Fruit fly (Drosophila melanogaster) whole organism, embryonic: ENCODE data around the gene CG17717.

ENCODE experiments used
- ATbp ChIP-seq: fragments of 200-800 bp; sonication (Bioruptor generic); optimal IDR thresholded peaks from 2 replicates; lab custom pipeline; 2017; ENCODE audit warnings: missing biosample characterization, mild to moderate bottlenecking, missing genetic modification characterization, missing genetic modification reagents
- Abd-B ChIP-seq: fragments of 200-800 bp; sonication (Bioruptor generic); optimal IDR thresholded peaks from 2 replicates; lab custom pipeline; 2018; ENCODE audit warnings: missing biosample characterization, mild to moderate bottlenecking, missing genetic modification characterization, moderate library complexity
- Asciz ChIP-seq: fragments of 200-800 bp; sonication (Bioruptor generic); optimal IDR thresholded peaks from 2 replicates; lab custom pipeline; 2017; ENCODE audit warnings: missing biosample characterization, mild to moderate bottlenecking, missing genetic modification characterization, missing genetic modification reagents
- B-H1 ChIP-seq: fragments of 200-800 bp; sonication (Bioruptor generic); IDR thresholded peaks from 3 replicates; pipeline ENCODE4 v1.3.6; 2022; ENCODE audit warnings: missing biosample characterization, missing genetic modification characterization
- BEAF-32 ChIP-seq: fragments of 200-800 bp; sonication (Bioruptor generic); optimal IDR thresholded peaks from 3 replicates; lab custom pipeline; 2017; ENCODE audit warnings: missing biosample characterization, missing genetic modification characterization, mild to moderate bottlenecking, moderate library complexity, missing genetic modification reagents
- Bgb ChIP-seq: fragments of 200-800 bp; sonication (Bioruptor generic); IDR thresholded peaks from 2 replicates; pipeline ENCODE4 v1.3.6; 2022; ENCODE audit warnings: missing biosample characterization, missing genetic modification characterization; ENCODE audit not compliant: partially characterized antibody
- Blimp-1 ChIP-seq: fragments of 200-800 bp; sonication (Bioruptor generic); optimal IDR thresholded peaks from 3 replicates; lab custom pipeline; 2018; ENCODE audit warnings: missing biosample characterization, missing genetic modification characterization, mild to moderate bottlenecking, moderate library complexity, missing genetic modification reagents
- CG12219 ChIP-seq: fragments of 200-800 bp; sonication (Bioruptor generic); optimal IDR thresholded peaks from 3 replicates; lab custom pipeline; 2018; ENCODE audit warnings: missing biosample characterization, mild to moderate bottlenecking, missing genetic modification characterization
- CG13424 ChIP-seq: fragments of 200-800 bp; sonication (Bioruptor generic); optimal IDR thresholded peaks from 2 replicates; lab custom pipeline; 2019; ENCODE audit warnings: missing biosample characterization, mild to moderate bottlenecking, missing genetic modification characterization, moderate library complexity
- CG14441 ChIP-seq: fragments of 200-800 bp; sonication (Bioruptor generic); IDR thresholded peaks from 2 replicates; pipeline ENCODE4 v1.3.6; 2022; ENCODE audit warnings: missing biosample characterization, missing genetic modification characterization
- CG15514 ChIP-seq: fragments of 200-800 bp; sonication (Bioruptor generic); optimal IDR thresholded peaks from 3 replicates; lab custom pipeline; 2017; ENCODE audit warnings: missing biosample characterization, missing genetic modification characterization, mild to moderate bottlenecking, moderate library complexity, missing genetic modification reagents
- CG17359 ChIP-seq: fragments of 200-800 bp; sonication (Bioruptor generic); optimal IDR thresholded peaks from 3 replicates; lab custom pipeline; 2018; ENCODE audit warnings: missing biosample characterization, mild to moderate bottlenecking, missing genetic modification characterization, moderate library complexity
- CG18476 ChIP-seq: fragments of 200-800 bp; sonication (Bioruptor generic); optimal IDR thresholded peaks from 2 replicates; lab custom pipeline; 2016; ENCODE audit warnings: missing biosample characterization, mild to moderate bottlenecking, missing genetic modification characterization
- CG2678 ChIP-seq: fragments of 200-800 bp; sonication (Bioruptor generic); optimal IDR thresholded peaks from 3 replicates; lab custom pipeline; 2019; ENCODE audit warnings: missing biosample characterization, mild to moderate bottlenecking, missing genetic modification characterization, moderate library complexity
- CG3065 ChIP-seq: fragments of 200-800 bp; sonication (Bioruptor generic); optimal IDR thresholded peaks from 2 replicates; lab custom pipeline; 2016; ENCODE audit warnings: missing biosample characterization, missing genetic modification characterization
- CG4707 ChIP-seq: fragments of 200-800 bp; sonication (Bioruptor generic); optimal IDR thresholded peaks from 2 replicates; lab custom pipeline; 2018; ENCODE audit warnings: missing biosample characterization, mild to moderate bottlenecking, missing genetic modification characterization, moderate library complexity
- CG6175 ChIP-seq: fragments of 200-800 bp; sonication (Bioruptor generic); IDR thresholded peaks from 3 replicates; pipeline ENCODE4 v1.3.6; 2022; ENCODE audit warnings: missing biosample characterization, missing genetic modification characterization
- CG6683 ChIP-seq: fragments of 200-800 bp; sonication (Bioruptor generic); optimal IDR thresholded peaks from 2 replicates; lab custom pipeline; 2017; ENCODE audit warnings: missing biosample characterization, mild to moderate bottlenecking, missing genetic modification characterization, missing genetic modification reagents
- CG8944 ChIP-seq: fragments of 200-800 bp; sonication (Bioruptor generic); optimal IDR thresholded peaks from 3 replicates; lab custom pipeline; 2016; ENCODE audit warnings: missing biosample characterization, missing genetic modification characterization
- Camta ChIP-seq: fragments of 200-800 bp; sonication (Bioruptor generic); optimal IDR thresholded peaks from 2 replicates; lab custom pipeline; 2016; ENCODE audit warnings: missing biosample characterization, missing genetic modification characterization
- Chrac-16 ChIP-seq: fragments of 200-800 bp; sonication (Bioruptor generic); optimal IDR thresholded peaks from 3 replicates; lab custom pipeline; 2016; ENCODE audit warnings: missing biosample characterization, missing genetic modification characterization
- Doc3 ChIP-seq: fragments of 200-800 bp; sonication (Bioruptor generic); IDR thresholded peaks from 3 replicates; pipeline ENCODE4 v1.3.6; 2022; ENCODE audit warnings: missing biosample characterization, missing genetic modification characterization; ENCODE audit not compliant: partially characterized antibody
- E2f1 ChIP-seq: fragments of 200-800 bp; sonication (Bioruptor generic); IDR thresholded peaks from 2 replicates; pipeline ENCODE4 v1.3.6; 2022; ENCODE audit warnings: missing biosample characterization, missing genetic modification characterization
- Ets65A ChIP-seq: fragments of 200-800 bp; sonication (Bioruptor generic); peaks from one replicate; lab custom pipeline; 2016; ENCODE audit warnings: missing biosample characterization, missing genetic modification characterization
- Ets97D ChIP-seq: fragments of 200-800 bp; sonication (Bioruptor generic); optimal IDR thresholded peaks from 3 replicates; lab custom pipeline; 2016; ENCODE audit warnings: missing biosample characterization, missing genetic modification characterization
- Gsc ChIP-seq: fragments of 200-800 bp; sonication (Bioruptor generic); IDR thresholded peaks from 2 replicates; pipeline ENCODE4 v1.3.6; 2022; ENCODE audit warnings: missing biosample characterization, missing genetic modification characterization
- Hmr ChIP-seq: fragments of 200-800 bp; sonication (Bioruptor generic); optimal IDR thresholded peaks from 3 replicates; lab custom pipeline; 2017; ENCODE audit warnings: mild to moderate bottlenecking, missing biosample characterization, missing genetic modification reagents, missing genetic modification characterization
- Hmx ChIP-seq: fragments of 200-800 bp; sonication (Bioruptor generic); optimal IDR thresholded peaks from 2 replicates; lab custom pipeline; 2016; ENCODE audit warnings: missing biosample characterization, missing genetic modification characterization
- Med ChIP-seq: fragments of 200-800 bp; sonication (Bioruptor generic); peaks from one replicate; lab custom pipeline; 2016; ENCODE audit warnings: missing biosample characterization, missing genetic modification characterization, mild to moderate bottlenecking, inconsistent platforms, moderate library complexity
- Mrtf ChIP-seq: fragments of 200-800 bp; sonication (Bioruptor generic); IDR thresholded peaks from 3 replicates; pipeline ENCODE4 v1.3.6; 2022; ENCODE audit warnings: missing biosample characterization, missing genetic modification characterization
- Oli ChIP-seq: fragments of 200-800 bp; sonication (Bioruptor generic); optimal IDR thresholded peaks from 2 replicates; lab custom pipeline; 2018; ENCODE audit warnings: missing biosample characterization, mild to moderate bottlenecking, missing genetic modification characterization, moderate library complexity
- Optix ChIP-seq: fragments of 200-800 bp; sonication (Bioruptor generic); IDR thresholded peaks from 3 replicates; pipeline ENCODE4 v1.3.6; 2022; ENCODE audit warnings: missing biosample characterization, missing genetic modification characterization
- Ptx1 ChIP-seq: fragments of 200-800 bp; sonication (Bioruptor generic); IDR thresholded peaks from 2 replicates; pipeline ENCODE4 v1.3.6; 2022; ENCODE audit warnings: missing biosample characterization, missing genetic modification characterization
- Rx ChIP-seq: fragments of 200-800 bp; sonication (Bioruptor generic); IDR thresholded peaks from 2 replicates; pipeline ENCODE4 v1.3.6; 2022; ENCODE audit warnings: missing biosample characterization, missing genetic modification characterization
- Scr ChIP-seq: fragments of 200-800 bp; sonication (Bioruptor generic); IDR thresholded peaks from 2 replicates; pipeline ENCODE4 v1.3.6; 2022; ENCODE audit warnings: missing biosample characterization, missing genetic modification characterization; ENCODE audit not compliant: partially characterized antibody
- Ssrp ChIP-seq: fragments of 200-800 bp; sonication (Bioruptor generic); optimal IDR thresholded peaks from 2 replicates; lab custom pipeline; 2018; ENCODE audit warnings: missing biosample characterization, mild to moderate bottlenecking, missing genetic modification characterization, moderate library complexity
- Vsx1 ChIP-seq: fragments of 200-800 bp; sonication (Bioruptor generic); optimal IDR thresholded peaks from 2 replicates; lab custom pipeline; 2017; ENCODE audit warnings: missing biosample characterization, mild to moderate bottlenecking, missing genetic modification characterization, missing genetic modification reagents
- az2 ChIP-seq: fragments of 200-800 bp; sonication (Bioruptor generic); optimal IDR thresholded peaks from 3 replicates; lab custom pipeline; 2016; ENCODE audit warnings: missing biosample characterization, missing genetic modification characterization
- cad ChIP-seq: fragments of >200 bp; optimal IDR thresholded peaks from 2 replicates; lab custom pipeline; 2017; ENCODE audit warnings: missing biosample characterization, missing genetic modification characterization
- da ChIP-seq: fragments of 200-800 bp; sonication (Bioruptor generic); optimal IDR thresholded peaks from 2 replicates; lab custom pipeline; 2016; ENCODE audit warnings: missing biosample characterization, missing genetic modification characterization
- dimm ChIP-seq: fragments of 200-800 bp; sonication (Bioruptor generic); IDR thresholded peaks from 2 replicates; pipeline ENCODE4 v1.3.6; 2022; ENCODE audit warnings: missing biosample characterization, missing genetic modification characterization
- emc ChIP-seq: fragments of 200-800 bp; sonication (Bioruptor generic); optimal IDR thresholded peaks from 2 replicates; lab custom pipeline; 2016; ENCODE audit warnings: missing biosample characterization, missing genetic modification characterization
- jing ChIP-seq: fragments of 200-800 bp; sonication (Bioruptor generic); optimal IDR thresholded peaks from 2 replicates; lab custom pipeline; 2018; ENCODE audit warnings: missing biosample characterization, mild to moderate bottlenecking, missing genetic modification characterization
- oc ChIP-seq: fragments of 200-800 bp; sonication (Bioruptor generic); optimal IDR thresholded peaks from 2 replicates; lab custom pipeline; 2018; ENCODE audit warnings: missing biosample characterization, mild to moderate bottlenecking, missing genetic modification characterization, moderate library complexity
- pan ChIP-seq, 4 experiments: fragments of >200 bp in 3 of 4; fragments of 200-800 bp in 1 of 4; sonication (Bioruptor generic) in 1 of 4; optimal IDR thresholded peaks in 3 of 4; IDR thresholded peaks in 1 of 4; 2 replicates each; pipeline versions ENCODE4 v1.3.6 to Lab custom; 2017 to 2022; ENCODE audit warnings: missing biosample characterization in 2 of 4, missing genetic modification characterization in 2 of 4, mixed read lengths in 1 of 4
- salm ChIP-seq: fragments of 200-800 bp; sonication (Bioruptor generic); optimal IDR thresholded peaks from 2 replicates; lab custom pipeline; 2018; ENCODE audit warnings: missing biosample characterization, mild to moderate bottlenecking, missing genetic modification characterization
- stc ChIP-seq: fragments of 200-800 bp; sonication (Bioruptor generic); IDR thresholded peaks from 2 replicates; pipeline ENCODE4 v1.3.6; 2022; ENCODE audit warnings: missing biosample characterization, missing genetic modification characterization
- tio ChIP-seq: fragments of 200-800 bp; sonication (Bioruptor generic); optimal IDR thresholded peaks from 2 replicates; lab custom pipeline; 2017; ENCODE audit warnings: missing biosample characterization, missing genetic modification characterization, inconsistent platforms
- usp ChIP-seq: fragments of >200 bp; optimal IDR thresholded peaks from 2 replicates; lab custom pipeline; 2017; ENCODE audit warnings: missing biosample characterization, missing genetic modification characterization
- wor ChIP-seq: fragments of 200-800 bp; sonication (Bioruptor generic); IDR thresholded peaks from 2 replicates; pipeline ENCODE4 v1.3.6; 2022; ENCODE audit warnings: missing biosample characterization, missing genetic modification characterization

The CG17717 gene

dm6 chrX:6542331-6542730 is 46.8 kb upstream of the CG17717 start (continued):
- no peak for TF ChIP-seq Bgb (GFP tag; lab: Robert Waterston, UW)
- peak; percentile 48 for TF ChIP-seq CG2678 (tag; lab: Kevin White, UChicago)
- peak; percentile 28; the same call in 1 of the 2 replicates for TF ChIP-seq dimm
- no peak for TF ChIP-seq CG15514 (GFP tag; lab: Kevin White, UChicago)
- TF ChIP-seq oc (tag; lab: Kevin White, UChicago), result peak; percentile 22
- peak; percentile 64 for TF ChIP-seq Blimp-1 (GFP tag; lab: Kevin White, UChicago)
- no peak for TF ChIP-seq CG18476 (GFP tag; lab: Kevin White, UChicago)
- peak; percentile 32 for TF ChIP-seq ATbp (GFP tag; lab: Kevin White, UChicago)
- TF ChIP-seq jing (GFP tag; lab: Kevin White, UChicago), result no peak
- TF ChIP-seq tio (GFP tag; lab: Kevin White, UChicago), result peak; percentile 19
- no peak for TF ChIP-seq Ssrp (tag; lab: Kevin White, UChicago)
- 0 out of 2 replicates have a peak, but pooled peaks have one; percentile 9 for TF ChIP-seq Rx (GFP tag; lab: Robert Waterston, UW)
- TF ChIP-seq Ets97D, result no peak
- 0 out of 2 replicates have a peak, but pooled peaks have one; percentile 48 for TF ChIP-seq wor (GFP tag; lab: Robert Waterston, UW)
- TF ChIP-seq CG6175, result peak; percentile 64; the same call in 1 of the 3 replicates
- no peak for TF ChIP-seq Scr
- TF ChIP-seq Chrac-16 (GFP tag; lab: Kevin White, UChicago), result peak; percentile 8
- no peak for TF ChIP-seq Camta (GFP tag; lab: Kevin White, UChicago)
- TF ChIP-seq Hmx (GFP tag; lab: Kevin White, UChicago), result no peak
- peak; percentile 63 for TF ChIP-seq stc (GFP tag; lab: Robert Waterston, UW)
- peak; percentile 68 for TF ChIP-seq Ptx1 (GFP tag; lab: Robert Waterston, UW)
- TF ChIP-seq Doc3 (GFP tag; lab: Robert Waterston, UW), result no peak
- TF ChIP-seq emc (GFP tag; lab: Kevin White, UChicago), result no peak
- no peak for TF ChIP-seq CG8944 (GFP tag; lab: Kevin White, UChicago)
- no peak for TF ChIP-seq Hmr (GFP tag; lab: Kevin White, UChicago)
- TF ChIP-seq BEAF-32 (GFP tag; lab: Kevin White, UChicago), result no peak
- peak; percentile 63 for TF ChIP-seq CG13424 (tag; lab: Kevin White, UChicago)
- peak; percentile 58 for TF ChIP-seq CG17359
- peak; percentile 37; the same call in 1 of the 2 replicates for TF ChIP-seq E2f1
- no peak for TF ChIP-seq Ets65A (GFP tag; lab: Kevin White, UChicago)
- TF ChIP-seq Vsx1 (GFP tag; lab: Kevin White, UChicago), result peak; percentile 24
- no peak for TF ChIP-seq Gsc (GFP tag; lab: Robert Waterston, UW)
- no peak for TF ChIP-seq B-H1 (GFP tag; lab: Robert Waterston, UW)
- no peak for TF ChIP-seq CG4707 (GFP tag; lab: Kevin White, UChicago)
- peak; percentile 63 for TF ChIP-seq CG14441 (GFP tag; lab: Robert Waterston, UW)
- no peak for TF ChIP-seq CG6683 (GFP tag; lab: Kevin White, UChicago)
- peak; percentile 59 for TF ChIP-seq Oli (tag; lab: Kevin White, UChicago)
- no peak for TF ChIP-seq Asciz (GFP tag; lab: Kevin White, UChicago)
- TF ChIP-seq cad, result no peak
- no peak for TF ChIP-seq CG3065
- peak; percentile 35; the same call in 1 of the 3 replicates for TF ChIP-seq Mrtf (GFP tag; lab: Robert Waterston, UW)
- TF ChIP-seq az2 (GFP tag; lab: Kevin White, UChicago), result peak; percentile 14
- peak; percentile 48 for TF ChIP-seq Abd-B
- TF ChIP-seq Med (GFP tag; lab: Kevin White, UChicago), result peak; percentile 49
- TF ChIP-seq usp (GFP tag; lab: Kevin White, UChicago), result no peak
- 0 out of 3 replicates have a peak, but pooled peaks have one; percentile 23 for TF ChIP-seq Optix (GFP tag; lab: Robert Waterston, UW)
- TF ChIP-seq da (GFP tag; lab: Kevin White, UChicago), result no peak
- peak; percentile 20 for TF ChIP-seq CG12219 (GFP tag; lab: Kevin White, UChicago)
- no peak for TF ChIP-seq pan (optimal IDR thresholded peaks at IDR 0.05; lab: Kevin White, UChicago)
- TF ChIP-seq pan (GFP tag; optimal IDR thresholded peaks at IDR 0.05 in 1 of 2, IDR thresholded peaks at IDR 0.05 in 1 of 2), result peak in 1 of 2 experiments; percentile 61
- peak; percentile 34 for TF ChIP-seq salm (tag; lab: Kevin White, UChicago)
